Worm (Caenorhabditis elegans): ENCODE measurements around the gene gfi-3.
A peak's percentile ranks its signal among the peaks of the same experiment; 100 is the strongest.

The gfi-3 gene

DNA sequence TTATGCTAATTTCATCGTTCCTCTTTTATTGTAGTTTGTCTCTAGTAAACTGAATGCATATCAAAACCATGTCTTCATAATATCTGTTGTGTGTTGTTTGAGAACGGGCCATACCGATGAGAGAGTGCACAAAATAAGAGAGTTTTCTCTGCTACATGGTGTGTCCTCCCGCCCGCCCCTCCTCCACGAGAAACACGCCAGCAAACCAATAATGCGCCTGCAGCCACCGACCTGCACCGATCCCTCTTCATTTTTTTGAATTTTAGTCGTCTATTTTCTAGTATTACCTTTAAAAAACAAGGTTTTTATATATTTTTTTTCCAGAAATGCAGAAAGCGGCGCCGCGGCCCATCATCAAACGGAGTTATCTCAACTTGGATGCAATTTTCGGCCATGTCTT, at the start of gene gfi-3:
Gene gfi-3 (plus strand): TSS at position 325 of the 400 bp plus-strand sequence.
- TF ChIP-seq madf-9 (GFP tag; conservative IDR thresholded peaks at IDR 0.05) (no peak), lsy-2 (tag; optimal IDR thresholded peaks at IDR 0.05) (peak in 1 of 2 experiments; percentile 85), Y105C5A.15 (GFP tag; IDR thresholded peaks at IDR 0.05) (no peak), lin-29 (GFP tag; IDR thresholded peaks at IDR 0.05) (0 out of 2 replicates have a peak, but pooled peaks have one; percentile 19), ztf-7 (tag; optimal IDR thresholded peaks at IDR 0.05) (peak; percentile 45), zag-1 (tag; optimal IDR thresholded peaks at IDR 0.05) (no peak), aha-1 (tag) (peak; percentile 95), Y5F2A.4 (GFP tag; optimal IDR thresholded peaks at IDR 0.05) (no peak), php-3 (GFP tag; IDR thresholded peaks at IDR 0.05) (no peak), mdl-1 (tag; optimal IDR thresholded peaks at IDR 0.05) (peak in 1 of 2 experiments; percentile 45), nhr-28 (tag; optimal IDR thresholded peaks at IDR 0.05) (peak; percentile 67), unc-130 (GFP tag; optimal IDR thresholded peaks at IDR 0.05) (no peak), lin-1 (GFP tag; IDR thresholded peaks at IDR 0.05) (peak; percentile 61; the same call in 1 of the 2 replicates), aly-2 (tag; optimal IDR thresholded peaks at IDR 0.05) (no peak), nhr-42 (GFP tag; IDR thresholded peaks at IDR 0.05) (peak; percentile 74; the same call in 1 of the 2 replicates), daf-8 (GFP tag; IDR thresholded peaks at IDR 0.05) (no peak), arid-1 (GFP tag; conservative IDR thresholded peaks at IDR 0.05) (peak; percentile 52; the same call in 1 of the 2 replicates), tag-97 (GFP tag; IDR thresholded peaks at IDR 0.05) (no peak), R02D3.7 (tag; optimal IDR thresholded peaks at IDR 0.05) (no peak), T26A8.4 (GFP tag; IDR thresholded peaks at IDR 0.05) (peak; percentile 77), ZK546.5 (tag; optimal IDR thresholded peaks at IDR 0.05) (no peak), ZK337.2 (GFP tag; IDR thresholded peaks at IDR 0.05) (no peak), nhr-102 (tag; optimal IDR thresholded peaks at IDR 0.05) (peak; percentile 79), egl-43 (GFP tag; IDR thresholded peaks at IDR 0.05) (peak; percentile 64; the same call in 1 of the 2 replicates), snpc-4 (tag; optimal IDR thresholded peaks at IDR 0.05) (peak; percentile 55), unc-62 (GFP tag; optimal IDR thresholded peaks at IDR 0.05 in 1 of 2) (no peak), unc-62 (tag; optimal IDR thresholded peaks at IDR 0.05) (no peak), duxl-1 (tag; optimal IDR thresholded peaks at IDR 0.05; ENCODE audit: poor library complexity) (peak; percentile 67), mxl-2 (GFP tag; conservative IDR thresholded peaks at IDR 0.05) (no peak), hlh-11 (tag; optimal IDR thresholded peaks at IDR 0.05) (peak; percentile 82), dve-1 (tag; optimal IDR thresholded peaks at IDR 0.05; ENCODE audit: insufficient read depth) (peak; percentile 95), zfp-3 (GFP tag; conservative IDR thresholded peaks at IDR 0.05) (no peak), ceh-20 (GFP tag; IDR thresholded peaks at IDR 0.05) (peak; percentile 71; the same call in 1 of the 2 replicates), F37D6.2 (tag; optimal IDR thresholded peaks at IDR 0.05) (peak; percentile 53), hmg-1.1 (GFP tag; IDR thresholded peaks at IDR 0.05) (peak; percentile 76), mep-1 (tag; optimal IDR thresholded peaks at IDR 0.05) (peak; percentile 92), nhr-11 (tag; optimal IDR thresholded peaks at IDR 0.05) (peak; percentile 43), gei-8 (GFP tag; optimal IDR thresholded peaks at IDR 0.05) (no peak), nhr-10 (tag; optimal IDR thresholded peaks at IDR 0.05) (no peak), mxl-3 (GFP tag; optimal IDR thresholded peaks at IDR 0.05) (peak; percentile 64), lir-3 (tag; optimal IDR thresholded peaks at IDR 0.05) (no peak), F10B5.3 (tag; optimal IDR thresholded peaks at IDR 0.05) (no peak), zfp-2 (tag; optimal IDR thresholded peaks at IDR 0.05) (no peak), snpc-1.2 (GFP tag; IDR thresholded peaks at IDR 0.05) (no peak), daf-12 (tag; optimal IDR thresholded peaks at IDR 0.05) (no peak), nhr-25 (tag; optimal IDR thresholded peaks at IDR 0.05; ENCODE audit: borderline replicate concordance, insufficient read depth) (peak; percentile 50), nhr-111 (GFP tag; optimal IDR thresholded peaks at IDR 0.05) (no peak), lin-13 (GFP tag; optimal IDR thresholded peaks at IDR 0.05) (peak; percentile 61), daf-16 (GFP tag; optimal IDR thresholded peaks at IDR 0.05) (peak in 1 of 2 experiments; percentile 22), daf-16 (tag; optimal IDR thresholded peaks at IDR 0.05) (peak; percentile 59), lin-39 (tag; optimal IDR thresholded peaks at IDR 0.05) (no peak), dpl-1 (GFP tag; optimal IDR thresholded peaks at IDR 0.05) (peak; percentile 81)

All from whole organism, L4 larva.